Worm (Caenorhabditis elegans) whole organism, young adult: ENCODE results near the gene srw-113.
A peak's percentile ranks its signal among the peaks of the same experiment; 100 is the strongest.

Experiments used
- B0336.3 ChIP-seq: fragments of 200-800 bp; sonication (Bioruptor generic); IDR thresholded peaks from 2 replicates; pipeline ENCODE4 v1.3.6; 2022; ENCODE audit warnings: missing genetic modification characterization, missing compliant biosample characterization
- F10E7.11 ChIP-seq: sonication (generic microtip); optimal IDR thresholded peaks from 2 replicates; lab custom pipeline; 2017; ENCODE audit warnings: mild to moderate bottlenecking, missing genetic modification characterization, moderate library complexity, missing compliant biosample characterization
- F22D6.2 ChIP-seq: sonication (generic microtip); optimal IDR thresholded peaks from 2 replicates; lab custom pipeline; 2016; ENCODE audit warnings: mild to moderate bottlenecking, missing genetic modification characterization, missing compliant biosample characterization
- F39B2.1 ChIP-seq: fragments of 200-800 bp; sonication (Bioruptor generic); IDR thresholded peaks from 2 replicates; pipeline ENCODE4 v1.3.6; 2022; ENCODE audit warnings: missing genetic modification reagents, missing genetic modification characterization, missing compliant biosample characterization
- F49E8.2 ChIP-seq: sonication (generic microtip); optimal IDR thresholded peaks from 3 replicates; lab custom pipeline; 2017; ENCODE audit warnings: missing genetic modification characterization, mild to moderate bottlenecking, missing compliant biosample characterization, antibody characterized with exemption, moderate library complexity; ENCODE audit not compliant: insufficient read depth
- F55B11.4 ChIP-seq: sonication (generic microtip); optimal IDR thresholded peaks from 2 replicates; lab custom pipeline; 2016; ENCODE audit warnings: missing compliant biosample characterization, missing genetic modification characterization, borderline replicate concordance; ENCODE audit not compliant: insufficient read depth
- F57A8.1 ChIP-seq: fragments of 200-800 bp; sonication (Bioruptor generic); optimal IDR thresholded peaks from 2 replicates; lab custom pipeline; 2018; ENCODE audit warnings: mild to moderate bottlenecking, missing genetic modification characterization, moderate library complexity, missing compliant biosample characterization
- T07F8.4 ChIP-seq: sonication (generic microtip); optimal IDR thresholded peaks from 2 replicates; lab custom pipeline; 2016; ENCODE audit warnings: mild to moderate bottlenecking, missing genetic modification characterization, moderate library complexity, missing compliant biosample characterization
- Y56A3A.18 ChIP-seq: fragments of 200-800 bp; sonication (Bioruptor generic); IDR thresholded peaks from 2 replicates; pipeline ENCODE4 v1.3.6; 2022; ENCODE audit warnings: missing genetic modification reagents, missing genetic modification characterization, missing compliant biosample characterization
- Y67H2A.10 ChIP-seq: fragments of 200-800 bp; sonication (Bioruptor generic); conservative IDR thresholded peaks from 2 replicates; pipeline ENCODE4 v1.3.6; 2022; ENCODE audit warnings: missing genetic modification reagents, missing genetic modification characterization, missing compliant biosample characterization
- akir-1 ChIP-seq: fragments of 200-800 bp; sonication (Bioruptor generic); optimal IDR thresholded peaks from 2 replicates; lab custom pipeline; 2018; ENCODE audit warnings: mild to moderate bottlenecking, missing genetic modification characterization, moderate library complexity, missing compliant biosample characterization
- atf-7 ChIP-seq: sonication (generic microtip); optimal IDR thresholded peaks from 2 replicates; lab custom pipeline; 2017; ENCODE audit warnings: mild to moderate bottlenecking, missing genetic modification characterization, missing compliant biosample characterization
- athp-1 ChIP-seq: sonication (generic microtip); optimal IDR thresholded peaks from 2 replicates; lab custom pipeline; 2017; ENCODE audit warnings: mild to moderate bottlenecking, missing genetic modification characterization, missing compliant biosample characterization
- bed-2 ChIP-seq: fragments of 200-800 bp; sonication (Bioruptor generic); IDR thresholded peaks from 2 replicates; pipeline ENCODE4 v1.3.6; 2022; ENCODE audit warnings: missing genetic modification reagents, missing genetic modification characterization, missing compliant biosample characterization
- cebp-1 ChIP-seq, 2 experiments: fragments of 200-800 bp in 1 of 2; sonication (Bioruptor generic) in 1 of 2; sonication (generic microtip) in 1 of 2; IDR thresholded peaks in 1 of 2; optimal IDR thresholded peaks in 1 of 2; 2 replicates each; pipeline versions ENCODE4 v1.3.6 to Lab custom; 2017 to 2022; ENCODE audit warnings: missing compliant biosample characterization in 2 of 2, missing genetic modification characterization in 2 of 2, mild to moderate bottlenecking in 1 of 2, missing genetic modification reagents in 1 of 2, moderate library complexity in 1 of 2
- cebp-2 ChIP-seq: fragments of 200-800 bp; sonication (Bioruptor generic); IDR thresholded peaks from 2 replicates; pipeline ENCODE4 v1.3.6; 2022; ENCODE audit warnings: missing genetic modification characterization, missing compliant biosample characterization
- chd-7 ChIP-seq: sonication (generic microtip); optimal IDR thresholded peaks from 2 replicates; lab custom pipeline; 2016; ENCODE audit warnings: mild to moderate bottlenecking, missing genetic modification characterization, moderate library complexity, missing compliant biosample characterization
- die-1 ChIP-seq: sonication (generic microtip); optimal IDR thresholded peaks from 2 replicates; lab custom pipeline; 2016; ENCODE audit warnings: missing genotype, mild to moderate bottlenecking, missing genetic modification characterization, missing compliant biosample characterization
- dox-1 ChIP-seq: fragments of 200-800 bp; sonication (Bioruptor generic); IDR thresholded peaks from 2 replicates; pipeline ENCODE4 v1.3.6; 2022; ENCODE audit warnings: missing genetic modification reagents, missing genetic modification characterization, missing compliant biosample characterization
- ets-4 ChIP-seq: fragments of 200-800 bp; sonication (Bioruptor generic); optimal IDR thresholded peaks from 2 replicates; lab custom pipeline; 2018; ENCODE audit warnings: mild to moderate bottlenecking, missing genetic modification characterization, missing compliant biosample characterization
- let-526 ChIP-seq: fragments of 200-800 bp; sonication (Bioruptor generic); IDR thresholded peaks from 2 replicates; pipeline ENCODE4 v1.3.6; 2022; ENCODE audit warnings: missing genetic modification reagents, missing genetic modification characterization, missing compliant biosample characterization
- madf-6 ChIP-seq: fragments of 200-800 bp; sonication (Bioruptor generic); IDR thresholded peaks from 2 replicates; pipeline ENCODE4 v1.3.6; 2022; ENCODE audit warnings: missing genetic modification reagents, missing genetic modification characterization, missing compliant biosample characterization
- madf-8 ChIP-seq: fragments of 200-800 bp; sonication (Bioruptor generic); conservative IDR thresholded peaks from 2 replicates; pipeline ENCODE4 v1.3.6; 2022; ENCODE audit warnings: missing genetic modification reagents, missing genetic modification characterization, missing compliant biosample characterization
- mxl-1 ChIP-seq: sonication (generic microtip); optimal IDR thresholded peaks from 2 replicates; lab custom pipeline; 2016; ENCODE audit warnings: missing genetic modification characterization, missing compliant biosample characterization
- nfya-1 ChIP-seq: sonication (generic microtip); optimal IDR thresholded peaks from 2 replicates; lab custom pipeline; 2017; ENCODE audit warnings: antibody characterized with exemption, missing compliant biosample characterization, missing genetic modification characterization, borderline replicate concordance; ENCODE audit not compliant: insufficient read depth
- nfya-2 ChIP-seq: fragments of 200-800 bp; sonication (Bioruptor generic); IDR thresholded peaks from 2 replicates; pipeline ENCODE4 v1.3.6; 2022; ENCODE audit warnings: missing genetic modification reagents, missing genetic modification characterization, missing compliant biosample characterization
- nfyb-1 ChIP-seq: fragments of 200-800 bp; sonication (Bioruptor generic); IDR thresholded peaks from 2 replicates; pipeline ENCODE4 v1.3.6; 2022; ENCODE audit warnings: missing genetic modification reagents, missing genetic modification characterization, missing compliant biosample characterization
- nhr-179 ChIP-seq: sonication (generic microtip); optimal IDR thresholded peaks from 2 replicates; lab custom pipeline; 2016; ENCODE audit warnings: mild to moderate bottlenecking, missing genetic modification characterization, missing compliant biosample characterization
- nhr-80 ChIP-seq: sonication (generic microtip); optimal IDR thresholded peaks from 2 replicates; lab custom pipeline; 2016; ENCODE audit warnings: missing genetic modification characterization, missing compliant biosample characterization
- pha-4 ChIP-seq: fragments of 150-350 bp; sonication (generic microtip); optimal IDR thresholded peaks from 2 replicates; lab custom pipeline; 2014; ENCODE audit warnings: missing biosample characterization, missing genetic modification reagents, missing genetic modification characterization
- sptf-2 ChIP-seq: fragments of 200-800 bp; sonication (Bioruptor generic); optimal IDR thresholded peaks from 2 replicates; lab custom pipeline; 2018; ENCODE audit warnings: mild to moderate bottlenecking, missing genetic modification characterization, missing compliant biosample characterization
- unc-130 ChIP-seq: sonication (generic microtip); optimal IDR thresholded peaks from 2 replicates; lab custom pipeline; 2016; ENCODE audit warnings: missing genetic modification reagents, missing genetic modification characterization, missing compliant biosample characterization
- xnd-1 ChIP-seq: sonication (generic microtip); optimal IDR thresholded peaks from 2 replicates; lab custom pipeline; 2016; ENCODE audit warnings: missing genotype, missing genetic modification reagents, missing genetic modification characterization, missing compliant biosample characterization
- zim-3 ChIP-seq: sonication (generic microtip); optimal IDR thresholded peaks from 2 replicates; lab custom pipeline; 2017; ENCODE audit warnings: mild to moderate bottlenecking, missing genetic modification characterization, moderate library complexity, missing compliant biosample characterization
- ztf-25 ChIP-seq: fragments of 200-800 bp; sonication (Bioruptor generic); IDR thresholded peaks from 2 replicates; pipeline ENCODE4 v1.3.6; 2022; ENCODE audit warnings: missing genetic modification reagents, missing genetic modification characterization, missing compliant biosample characterization

Gene srw-113

DNA sequence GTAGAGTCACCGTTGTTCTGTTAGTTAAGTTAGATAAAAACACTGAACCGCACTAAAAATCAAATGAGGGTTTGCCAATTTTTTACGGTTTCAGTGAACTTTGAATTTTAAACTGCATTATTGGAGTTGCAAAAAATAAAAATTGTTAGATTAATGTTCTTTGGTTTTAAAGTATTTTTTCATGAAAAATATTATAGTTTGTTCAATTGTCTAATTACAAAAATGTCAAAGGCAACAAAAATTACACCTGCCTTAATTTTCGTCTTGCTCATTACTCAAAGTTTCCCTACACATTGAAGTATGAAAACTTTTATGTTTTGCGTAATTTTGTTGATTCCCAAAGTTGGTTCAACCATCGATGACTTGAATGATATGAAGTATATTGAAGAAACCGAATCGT lies 22.2 kb upstream of the srw-113 start, which contains the start of gene irld-62 (continued):
- TF ChIP-seq dox-1 (GFP tag; lab: Robert Waterston, UW) (no peak), xnd-1 (tag; lab: Kevin White, UChicago) (no peak)

DNA sequence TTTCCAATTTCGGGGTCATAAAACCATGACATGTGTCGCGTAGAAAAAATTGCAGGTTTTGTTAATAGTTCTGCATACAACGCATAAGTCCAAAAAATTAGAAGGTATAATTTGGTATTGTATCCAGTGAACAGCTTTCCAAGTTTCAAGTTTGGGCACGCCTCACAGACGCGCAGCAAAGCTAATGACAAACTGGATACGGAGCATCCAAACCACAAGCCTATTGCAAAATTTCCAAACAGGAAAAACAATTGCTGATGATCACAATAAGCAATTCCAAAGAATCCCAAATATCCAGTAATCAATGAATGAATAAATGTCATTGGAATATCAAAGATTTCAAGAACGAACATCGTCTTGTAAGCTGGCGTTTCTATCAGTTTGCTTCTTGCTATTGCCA lies 19.4 kb upstream of the srw-113 start:
- TF ChIP-seq ztf-25 (GFP tag; lab: Robert Waterston, UW) (no peak), nhr-179 (tag; lab: Kevin White, UChicago) (no peak), F10E7.11 (tag; lab: Kevin White, UChicago) (no peak), cebp-2 (GFP tag; lab: Robert Waterston, UW) (no peak), Y67H2A.10 (GFP tag; lab: Robert Waterston, UW) (no peak), F22D6.2 (tag; lab: Kevin White, UChicago) (no peak), mxl-1 (no peak), sptf-2 (no peak), B0336.3 (GFP tag; lab: Robert Waterston, UW) (no peak), bed-2 (no peak), let-526 (GFP tag; lab: Robert Waterston, UW) (no peak), nfya-2 (GFP tag; lab: Robert Waterston, UW) (no peak), F49E8.2 (tag; lab: Kevin White, UChicago) (no peak), Y56A3A.18 (GFP tag; lab: Robert Waterston, UW) (no peak), T07F8.4 (no peak)

DNA sequence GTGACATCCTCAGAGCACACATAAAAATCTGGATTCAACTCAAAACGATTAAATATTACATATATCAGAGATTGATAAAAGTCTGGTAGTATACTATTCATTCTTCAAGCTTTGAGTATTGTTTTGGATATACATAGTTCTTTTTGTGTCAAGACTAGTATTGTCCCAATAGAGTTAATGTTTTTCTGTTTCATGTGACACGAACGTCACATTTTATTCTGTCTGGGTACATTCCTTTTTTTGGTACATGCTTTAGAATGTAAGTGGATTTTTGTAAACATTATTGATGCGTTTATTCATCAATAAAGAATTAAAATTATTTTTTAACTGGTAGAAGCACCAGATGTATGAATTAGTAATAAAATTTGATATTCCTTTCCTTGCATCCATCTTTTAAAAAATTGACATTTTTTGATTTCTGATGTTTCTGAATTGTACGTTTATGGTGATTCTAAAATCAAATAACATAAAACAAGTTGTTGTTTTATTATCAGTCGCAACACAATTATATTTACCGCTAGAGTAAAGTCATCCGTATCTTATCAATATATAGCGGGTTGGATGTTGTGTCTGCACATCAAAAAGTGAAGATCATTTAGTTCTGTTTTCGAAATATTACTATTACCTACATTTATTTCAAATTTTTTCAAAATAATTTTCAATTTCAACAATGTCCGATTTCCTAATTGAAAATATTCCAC lies 17.0 kb upstream of the srw-113 start, which contains the start of the genes srt-22 and nhr-246:
TSS of gene srt-22 (minus strand) at position 101 of the 701 bp plus-strand sequence.
TSS of gene nhr-246 (plus strand) at position 651 of the 701 bp plus-strand sequence.
- TF ChIP-seq akir-1 (GFP tag; lab: Kevin White, UChicago) (no peak), die-1 (tag; lab: Kevin White, UChicago) (no peak), zim-3 (tag; lab: Kevin White, UChicago) (no peak), F55B11.4 (tag; lab: Kevin White, UChicago) (no peak), nfya-1 (tag; lab: Kevin White, UChicago) (no peak), madf-6 (GFP tag; lab: Robert Waterston, UW) (no peak), F57A8.1 (GFP tag; lab: Kevin White, UChicago) (no peak), nfyb-1 (no peak), unc-130 (GFP tag; lab: Kevin White, UChicago) (no peak), madf-8 (no peak), athp-1 (no peak), sptf-2 (no peak), chd-7 (no peak), Y56A3A.18 (GFP tag; lab: Robert Waterston, UW) (no peak)

DNA sequence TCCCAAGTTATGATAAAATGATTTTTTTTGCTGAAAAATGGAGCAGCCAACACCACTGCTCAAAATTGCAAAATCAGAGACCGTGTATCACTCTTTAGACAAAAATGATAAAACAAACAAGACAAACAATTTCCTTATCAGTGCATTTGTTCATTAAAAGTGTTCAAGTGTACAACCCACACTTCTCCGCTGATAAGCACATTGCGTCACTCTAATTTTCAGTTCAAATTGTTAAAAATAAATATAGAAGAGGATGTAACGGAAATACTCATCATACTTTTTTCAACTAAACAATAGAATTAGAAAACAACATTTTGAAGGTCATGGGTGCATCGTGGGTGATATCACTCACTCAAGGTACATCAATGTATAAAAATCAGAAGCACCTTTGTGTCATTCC lies 14.3 kb upstream of the srw-113 start, which contains the start of gene nhr-291:
TSS of gene nhr-291 (plus strand) at position 324 of the 400 bp plus-strand sequence.
- TF ChIP-seq nhr-80 (tag; lab: Kevin White, UChicago) (peak; percentile 93), ets-4 (GFP tag; lab: Kevin White, UChicago) (peak; percentile 36), F39B2.1 (GFP tag; lab: Robert Waterston, UW) (no peak), cebp-1 (GFP tag; IDR thresholded peaks at IDR 0.05; lab: Robert Waterston, UW) (no peak), cebp-1 (tag; optimal IDR thresholded peaks at IDR 0.05; lab: Kevin White, UChicago) (no peak), atf-7 (peak; percentile 18), pha-4 (tag; lab: Kevin White, UChicago) (peak; percentile 89)
